Worm (Caenorhabditis elegans): ENCODE measurements around the gene tcer-1.

Gene tcer-1

DNA sequence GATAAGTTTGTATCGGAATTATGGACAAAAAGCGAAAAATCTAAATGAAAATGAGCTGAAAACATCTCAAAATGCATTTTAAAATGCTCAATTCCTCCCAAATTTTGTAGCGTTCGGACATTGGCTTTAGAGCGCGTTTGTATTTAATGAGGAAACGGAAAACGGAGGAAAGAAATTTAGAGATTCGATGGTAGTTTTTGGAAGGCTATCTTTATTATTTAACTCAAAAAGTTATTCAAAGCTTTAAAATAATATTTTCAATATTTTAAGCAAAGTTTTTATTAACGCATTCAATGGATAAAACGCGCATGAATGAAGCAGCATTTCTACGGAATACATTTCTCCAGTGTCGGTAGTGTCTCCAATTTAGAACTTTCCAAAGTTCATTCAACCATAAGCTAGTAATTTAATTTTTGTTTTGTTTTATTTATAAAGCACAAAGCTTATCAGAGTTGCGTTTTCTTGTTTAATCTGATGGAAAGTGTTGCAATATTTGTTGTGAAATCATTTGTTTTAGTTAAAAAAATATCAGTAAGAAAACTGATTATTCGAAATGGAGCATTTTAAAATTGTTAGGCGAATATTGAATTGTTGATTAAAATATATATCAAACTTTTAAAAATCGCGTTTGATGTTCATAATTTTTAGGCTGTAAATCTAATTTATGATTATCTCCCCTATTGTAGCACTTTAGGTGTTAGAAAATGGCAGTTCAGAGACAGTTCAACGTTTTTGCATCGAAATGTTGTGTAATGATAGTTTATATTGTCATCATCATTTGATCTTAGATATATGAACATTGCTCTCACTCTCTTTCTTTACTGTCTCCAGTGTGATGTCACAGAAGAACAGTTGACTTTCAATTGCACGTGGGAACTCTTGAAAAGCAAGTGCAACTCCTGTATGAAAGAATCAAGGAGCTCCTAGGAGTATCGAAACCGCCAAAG, 23.0 kb upstream of the tcer-1 start:
- TF ChIP-seq ztf-29 (GFP tag; IDR thresholded peaks at IDR 0.05) (0 out of 2 replicates have a peak, but pooled peaks have one; percentile 41), klf-2 (GFP tag; conservative IDR thresholded peaks at IDR 0.05) (no peak), T22C8.4 (GFP tag; IDR thresholded peaks at IDR 0.05) (no peak), med-1 (GFP tag; optimal IDR thresholded peaks at IDR 0.05; ENCODE audit: insufficient read depth) (no peak), ref-1 (GFP tag; conservative IDR thresholded peaks at IDR 0.05) (no peak), cog-1 (tag; optimal IDR thresholded peaks at IDR 0.05) (peak; percentile 74), ztf-23 (GFP tag; IDR thresholded peaks at IDR 0.05) (no peak; the same call in 1 of the 2 replicates), flt-1 (GFP tag; IDR thresholded peaks at IDR 0.05) (peak; percentile 77), tab-1 (GFP tag; IDR thresholded peaks at IDR 0.05) (no peak)

DNA sequence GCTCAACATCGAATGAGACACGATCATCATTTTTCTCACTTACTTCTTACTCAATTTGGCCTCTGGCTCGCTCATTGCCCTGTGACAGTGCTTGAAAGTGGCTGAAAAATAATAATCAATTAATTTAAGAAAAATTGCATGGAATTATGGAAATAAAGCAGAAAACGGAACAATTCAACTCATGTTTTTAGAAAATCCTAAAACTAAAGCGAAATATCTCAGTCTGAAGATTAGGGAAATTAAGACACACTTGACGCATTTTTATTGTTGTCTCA, 22.4 kb upstream of the tcer-1 start, which contains the start of gene kars-1:
kars-1 (minus strand) TSS at position 101 of the 275 bp plus-strand sequence.
- no peak for TF ChIP-seq klf-2 (GFP tag; conservative IDR thresholded peaks at IDR 0.05)
- TF ChIP-seq med-1 (GFP tag; optimal IDR thresholded peaks at IDR 0.05; ENCODE audit: insufficient read depth) = no peak
- no peak for TF ChIP-seq ztf-23 (GFP tag; IDR thresholded peaks at IDR 0.05)
- no peak for TF ChIP-seq cog-1 (tag; optimal IDR thresholded peaks at IDR 0.05)

DNA sequence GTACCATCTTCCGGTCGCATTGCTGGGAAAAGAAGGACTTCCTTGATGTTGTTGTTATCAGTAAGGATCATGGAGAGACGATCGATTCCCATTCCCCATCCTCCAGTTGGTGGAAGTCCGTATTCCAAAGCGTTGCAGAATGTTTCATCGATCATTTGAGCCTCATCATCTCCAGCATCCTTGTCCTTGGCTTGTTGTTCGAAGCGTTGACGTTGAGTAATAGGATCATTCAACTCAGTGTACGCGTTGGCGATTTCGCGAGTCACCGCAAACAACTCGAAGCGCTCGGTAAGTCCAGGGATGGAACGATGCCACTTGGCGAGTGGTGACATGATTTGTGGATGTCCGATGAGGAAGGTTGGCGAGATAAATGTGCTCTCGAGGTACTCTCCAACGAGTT, 20.6 kb upstream of the tcer-1 start:
- TF ChIP-seq ztf-29 (GFP tag; IDR thresholded peaks at IDR 0.05) = no peak
- no peak for TF ChIP-seq cog-1 (tag; optimal IDR thresholded peaks at IDR 0.05)
- TF ChIP-seq tab-1 (GFP tag; IDR thresholded peaks at IDR 0.05) = no peak
- no peak for TF ChIP-seq flt-1 (GFP tag; IDR thresholded peaks at IDR 0.05)
- TF ChIP-seq ztf-23 (GFP tag; IDR thresholded peaks at IDR 0.05) = no peak
- TF ChIP-seq ref-1 (GFP tag; conservative IDR thresholded peaks at IDR 0.05) = no peak
- TF ChIP-seq med-1 (GFP tag; optimal IDR thresholded peaks at IDR 0.05; ENCODE audit: insufficient read depth) = no peak
- no peak for TF ChIP-seq T22C8.4 (GFP tag; IDR thresholded peaks at IDR 0.05)
- no peak for TF ChIP-seq klf-2 (GFP tag; conservative IDR thresholded peaks at IDR 0.05)

DNA sequence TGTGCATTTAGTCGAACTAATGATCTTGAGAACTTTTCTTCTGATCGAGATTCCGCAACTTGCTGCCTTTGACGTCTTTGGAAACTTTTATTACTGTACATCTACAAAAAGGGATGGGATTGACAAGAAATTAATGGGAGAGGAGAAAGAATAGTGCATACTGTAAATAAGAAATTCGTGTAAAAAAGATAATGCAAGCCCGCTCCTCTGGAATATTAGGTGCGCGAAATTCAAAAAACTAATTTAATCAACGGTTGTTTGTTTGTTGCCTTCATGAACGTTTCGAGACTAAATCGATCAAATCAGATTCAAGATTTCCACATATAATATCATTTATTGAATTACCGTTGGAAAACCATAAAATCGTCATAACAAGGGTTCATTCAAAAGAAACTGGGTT, 20.0 kb upstream of the tcer-1 start, which contains the start of gene him-14:
him-14 (minus strand) TSS at position 101 of the 400 bp plus-strand sequence.
- no peak for TF ChIP-seq tab-1 (GFP tag; IDR thresholded peaks at IDR 0.05)
- no peak for TF ChIP-seq med-1 (GFP tag; optimal IDR thresholded peaks at IDR 0.05; ENCODE audit: insufficient read depth)
- TF ChIP-seq ztf-23 (GFP tag; IDR thresholded peaks at IDR 0.05) = no peak
- TF ChIP-seq T22C8.4 (GFP tag; IDR thresholded peaks at IDR 0.05) = no peak
- TF ChIP-seq ref-1 (GFP tag; conservative IDR thresholded peaks at IDR 0.05) = no peak
- no peak for TF ChIP-seq ztf-29 (GFP tag; IDR thresholded peaks at IDR 0.05)
- no peak for TF ChIP-seq klf-2 (GFP tag; conservative IDR thresholded peaks at IDR 0.05)

DNA sequence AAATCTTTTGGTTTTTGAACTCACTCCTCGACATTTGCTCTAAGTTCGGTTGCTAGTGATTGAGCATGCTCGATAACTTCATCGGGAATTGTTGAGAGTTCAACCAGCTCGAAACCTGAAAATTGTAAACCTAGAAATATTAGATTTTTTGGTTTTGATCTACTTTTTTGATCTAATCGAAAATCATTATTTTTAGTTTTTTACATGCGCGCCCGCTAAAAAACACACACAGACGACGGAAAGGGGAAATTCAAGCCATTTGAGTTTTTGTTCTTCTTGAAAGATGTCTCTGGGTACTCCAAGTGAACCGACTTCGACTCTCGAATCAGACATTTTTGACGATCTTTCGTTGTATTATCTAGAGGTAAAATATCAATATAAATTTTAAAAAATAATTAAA, 15.5 kb upstream of the tcer-1 start, which contains the start of gene nos-2:
nos-2 (plus strand) TSS at position 228 of the 400 bp plus-strand sequence.
- TF ChIP-seq klf-2 (GFP tag; conservative IDR thresholded peaks at IDR 0.05) (no peak), ref-1 (GFP tag; conservative IDR thresholded peaks at IDR 0.05) (no peak), flt-1 (GFP tag; IDR thresholded peaks at IDR 0.05) (no peak), cog-1 (tag; optimal IDR thresholded peaks at IDR 0.05) (no peak), ztf-29 (GFP tag; IDR thresholded peaks at IDR 0.05) (no peak), T22C8.4 (GFP tag; IDR thresholded peaks at IDR 0.05) (no peak), tab-1 (GFP tag; IDR thresholded peaks at IDR 0.05) (no peak), med-1 (GFP tag; optimal IDR thresholded peaks at IDR 0.05; ENCODE audit: insufficient read depth) (no peak), ztf-23 (GFP tag; IDR thresholded peaks at IDR 0.05) (no peak)

DNA sequence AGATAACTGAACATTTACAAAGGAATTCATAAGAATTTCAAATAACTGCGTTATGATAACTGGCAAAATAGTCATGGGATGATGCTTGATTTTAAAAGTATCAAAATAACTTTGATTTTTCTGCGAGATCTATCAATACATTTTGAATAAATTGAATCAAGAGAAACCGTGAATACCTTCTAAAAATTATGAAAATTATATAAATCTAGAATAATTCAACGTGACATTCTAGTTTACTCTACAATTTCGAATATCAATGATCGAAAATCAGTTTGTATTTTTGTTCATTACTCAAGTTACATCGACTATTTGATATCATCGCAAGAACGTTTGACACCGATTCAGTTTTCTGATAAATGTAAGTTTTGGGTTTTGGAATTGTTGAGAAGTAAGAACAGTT, 11.9 kb upstream of the tcer-1 start, which contains the start of gene acs-6:
acs-6 (plus strand) TSS at position 301 of the 400 bp plus-strand sequence.
- no peak for TF ChIP-seq T22C8.4 (GFP tag; IDR thresholded peaks at IDR 0.05)
- TF ChIP-seq ztf-23 (GFP tag; IDR thresholded peaks at IDR 0.05) = no peak
- no peak for TF ChIP-seq flt-1 (GFP tag; IDR thresholded peaks at IDR 0.05)
- TF ChIP-seq ztf-29 (GFP tag; IDR thresholded peaks at IDR 0.05) = no peak
- TF ChIP-seq med-1 (GFP tag; optimal IDR thresholded peaks at IDR 0.05; ENCODE audit: insufficient read depth) = no peak
- TF ChIP-seq cog-1 (tag; optimal IDR thresholded peaks at IDR 0.05) = no peak
- TF ChIP-seq tab-1 (GFP tag; IDR thresholded peaks at IDR 0.05) = no peak
- TF ChIP-seq klf-2 (GFP tag; conservative IDR thresholded peaks at IDR 0.05) = no peak

DNA sequence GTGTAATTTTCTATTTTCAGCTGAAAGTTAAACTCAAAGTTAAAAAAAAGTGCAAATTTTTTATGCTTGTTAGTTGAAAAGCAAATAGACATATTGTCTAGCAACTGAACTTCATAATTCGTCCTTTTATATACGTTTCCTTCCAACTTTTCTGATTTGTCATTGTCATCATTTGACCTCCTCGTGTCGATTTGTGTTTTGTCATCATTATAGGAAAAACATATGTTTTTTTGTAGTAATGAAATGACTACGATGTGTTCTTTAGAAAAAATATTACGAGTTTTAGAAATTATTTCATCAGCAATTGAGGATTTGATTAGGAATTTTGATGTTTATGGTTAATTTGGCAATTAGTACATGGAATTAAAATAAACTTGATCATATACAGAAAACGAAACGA, 10.9 kb upstream of the tcer-1 start:
- TF ChIP-seq ztf-29 (GFP tag; IDR thresholded peaks at IDR 0.05) = no peak
- no peak for TF ChIP-seq tab-1 (GFP tag; IDR thresholded peaks at IDR 0.05)
- no peak for TF ChIP-seq cog-1 (tag; optimal IDR thresholded peaks at IDR 0.05)
- TF ChIP-seq T22C8.4 (GFP tag; IDR thresholded peaks at IDR 0.05) = no peak
- no peak for TF ChIP-seq med-1 (GFP tag; optimal IDR thresholded peaks at IDR 0.05; ENCODE audit: insufficient read depth)
- no peak for TF ChIP-seq klf-2 (GFP tag; conservative IDR thresholded peaks at IDR 0.05)
- TF ChIP-seq flt-1 (GFP tag; IDR thresholded peaks at IDR 0.05) = no peak
- TF ChIP-seq ref-1 (GFP tag; conservative IDR thresholded peaks at IDR 0.05) = no peak
- no peak for TF ChIP-seq ztf-23 (GFP tag; IDR thresholded peaks at IDR 0.05)

DNA sequence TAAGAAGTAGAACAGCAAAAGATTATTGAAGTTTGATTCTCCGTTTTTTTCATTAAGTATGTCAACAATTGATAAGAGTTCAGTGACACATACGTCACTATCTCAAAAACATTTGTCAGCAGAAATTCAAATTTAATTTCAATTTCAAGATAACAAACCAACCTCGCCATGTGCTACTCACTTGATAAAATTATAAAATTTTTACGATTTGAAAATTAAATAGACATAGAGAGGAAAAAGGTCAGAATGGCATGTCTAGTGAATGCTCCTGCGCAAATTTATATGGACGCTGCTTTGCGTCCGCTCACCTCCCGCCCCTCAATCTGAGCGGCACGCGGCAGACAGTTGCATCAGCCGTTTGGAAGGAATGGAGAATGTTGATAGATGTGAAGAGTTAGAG, 10.3 kb upstream of the tcer-1 start:
- TF ChIP-seq ztf-23 (GFP tag; IDR thresholded peaks at IDR 0.05) = no peak
- no peak for TF ChIP-seq ref-1 (GFP tag; conservative IDR thresholded peaks at IDR 0.05)
- no peak for TF ChIP-seq klf-2 (GFP tag; conservative IDR thresholded peaks at IDR 0.05)
- TF ChIP-seq med-1 (GFP tag; optimal IDR thresholded peaks at IDR 0.05; ENCODE audit: insufficient read depth) = no peak
- no peak for TF ChIP-seq tab-1 (GFP tag; IDR thresholded peaks at IDR 0.05)
- TF ChIP-seq T22C8.4 (GFP tag; IDR thresholded peaks at IDR 0.05) = no peak

DNA sequence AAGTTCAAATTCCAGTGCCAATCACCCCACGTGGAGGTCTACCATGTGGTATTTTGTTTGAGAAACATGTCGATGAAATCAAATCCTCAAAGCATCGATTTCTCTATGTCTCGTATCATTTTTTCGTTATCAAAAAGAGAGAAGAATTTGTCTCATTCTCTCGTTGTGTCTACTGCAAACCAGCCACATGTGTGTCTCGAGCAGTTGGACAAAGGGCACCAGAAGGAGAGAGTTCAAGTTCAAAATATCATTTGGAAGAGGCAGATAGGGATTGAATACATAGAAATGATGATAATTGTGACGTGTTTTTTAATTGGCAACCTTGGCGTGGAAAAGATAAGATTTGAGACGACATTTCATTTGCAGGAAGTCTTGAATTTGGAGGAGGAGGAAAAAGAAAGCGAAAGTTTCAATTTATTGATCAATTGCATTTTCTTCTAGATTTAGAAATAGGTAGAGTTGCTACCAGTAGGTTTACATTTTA, 9.4 kb upstream of the tcer-1 start:
- TF ChIP-seq ztf-23 (GFP tag; IDR thresholded peaks at IDR 0.05) (no peak), T22C8.4 (GFP tag; IDR thresholded peaks at IDR 0.05) (no peak), med-1 (GFP tag; optimal IDR thresholded peaks at IDR 0.05; ENCODE audit: insufficient read depth) (no peak), tab-1 (GFP tag; IDR thresholded peaks at IDR 0.05) (no peak), flt-1 (GFP tag; IDR thresholded peaks at IDR 0.05) (no peak), klf-2 (GFP tag; conservative IDR thresholded peaks at IDR 0.05) (no peak), cog-1 (tag; optimal IDR thresholded peaks at IDR 0.05) (no peak), ref-1 (GFP tag; conservative IDR thresholded peaks at IDR 0.05) (no peak), ztf-29 (GFP tag; IDR thresholded peaks at IDR 0.05) (no peak)

Measured in whole organism, midembryonic.